Worm (Caenorhabditis elegans): ENCODE data around the gene C24B9.3.

ce11 chrV:2671155-2671554 lies 40.2 kb downstream of the C24B9.3 start, which contains the start of gene kel-8:
- TF ChIP-seq ets-7 (tag; optimal IDR thresholded peaks at IDR 0.05) = no peak
- TF ChIP-seq ama-1 (optimal IDR thresholded peaks at IDR 0.05) = no peak
- no peak for TF ChIP-seq tbx-11 (GFP tag; IDR thresholded peaks at IDR 0.05)
- no peak for TF ChIP-seq ceh-13 (GFP tag; optimal IDR thresholded peaks at IDR 0.05)
- no peak for TF ChIP-seq tra-4 (tag; optimal IDR thresholded peaks at IDR 0.05)
- no peak for TF ChIP-seq flt-1 (GFP tag; IDR thresholded peaks at IDR 0.05)
- TF ChIP-seq pes-1 (GFP tag; IDR thresholded peaks at IDR 0.05) = no peak
- no peak for TF ChIP-seq hnd-1 (tag; optimal IDR thresholded peaks at IDR 0.05)
- TF ChIP-seq aly-1 (tag; optimal IDR thresholded peaks at IDR 0.05) = no peak
- TF ChIP-seq F13C5.2 (tag; optimal IDR thresholded peaks at IDR 0.05) = no peak
- no peak for TF ChIP-seq hmbx-1 (tag; optimal IDR thresholded peaks at IDR 0.05)
- no peak for TF ChIP-seq tbx-37 (GFP tag; conservative IDR thresholded peaks at IDR 0.05)
- no peak for TF ChIP-seq sea-1 (GFP tag; conservative IDR thresholded peaks at IDR 0.05)

Measured in whole organism, early embryonic.